Worm (Caenorhabditis elegans) whole organism, young adult: ENCODE results near the gene nhr-167.

Experiments used
- B0035.1 ChIP-seq: sonication (generic microtip); optimal IDR thresholded peaks from 2 replicates; lab custom pipeline; 2016; ENCODE audit warnings: missing genetic modification characterization, mild to moderate bottlenecking, missing compliant biosample characterization, missing genotype, missing genetic modification reagents
- B0261.1 ChIP-seq: sonication (generic microtip); optimal IDR thresholded peaks from 2 replicates; lab custom pipeline; 2016; ENCODE audit warnings: mild to moderate bottlenecking, missing genetic modification characterization, moderate library complexity, missing compliant biosample characterization
- C17E4.6 ChIP-seq: fragments of 200-800 bp; sonication (Bioruptor generic); IDR thresholded peaks from 2 replicates; pipeline ENCODE4 v1.3.6; 2022; ENCODE audit warnings: missing genetic modification reagents, missing genetic modification characterization, missing compliant biosample characterization
- F10E7.11 ChIP-seq: sonication (generic microtip); optimal IDR thresholded peaks from 2 replicates; lab custom pipeline; 2017; ENCODE audit warnings: mild to moderate bottlenecking, missing genetic modification characterization, moderate library complexity, missing compliant biosample characterization
- F23B12.7 ChIP-seq: sonication (generic microtip); optimal IDR thresholded peaks from 2 replicates; lab custom pipeline; 2017; ENCODE audit warnings: missing genetic modification characterization, mild to moderate bottlenecking, missing compliant biosample characterization, antibody characterized with exemption, moderate library complexity; ENCODE audit not compliant: insufficient read depth
- F57A8.1 ChIP-seq: fragments of 200-800 bp; sonication (Bioruptor generic); optimal IDR thresholded peaks from 2 replicates; lab custom pipeline; 2018; ENCODE audit warnings: mild to moderate bottlenecking, missing genetic modification characterization, moderate library complexity, missing compliant biosample characterization
- K12H6.12 ChIP-seq: fragments of 200-800 bp; sonication (Bioruptor generic); optimal IDR thresholded peaks from 2 replicates; lab custom pipeline; 2018; ENCODE audit warnings: mild to moderate bottlenecking, missing genetic modification characterization, missing compliant biosample characterization
- T26A5.8 ChIP-seq: sonication (generic microtip); optimal IDR thresholded peaks from 2 replicates; lab custom pipeline; 2016; ENCODE audit warnings: missing genetic modification characterization, missing compliant biosample characterization
- attf-5 ChIP-seq: fragments of 200-800 bp; sonication (Bioruptor generic); optimal IDR thresholded peaks from 2 replicates; lab custom pipeline; 2018; ENCODE audit warnings: mild to moderate bottlenecking, missing genetic modification characterization, missing compliant biosample characterization
- bed-1 ChIP-seq: fragments of 200-800 bp; sonication (Bioruptor generic); IDR thresholded peaks from 2 replicates; pipeline ENCODE4 v1.3.6; 2022; ENCODE audit warnings: missing genetic modification reagents, missing genetic modification characterization, missing compliant biosample characterization
- bed-2 ChIP-seq: fragments of 200-800 bp; sonication (Bioruptor generic); IDR thresholded peaks from 2 replicates; pipeline ENCODE4 v1.3.6; 2022; ENCODE audit warnings: missing genetic modification reagents, missing genetic modification characterization, missing compliant biosample characterization
- ccch-3 ChIP-seq: fragments of 200-800 bp; sonication (Bioruptor generic); optimal IDR thresholded peaks from 2 replicates; lab custom pipeline; 2018; ENCODE audit warnings: mild to moderate bottlenecking, missing genetic modification characterization, missing compliant biosample characterization
- ceh-100 ChIP-seq: fragments of 200-800 bp; sonication (Bioruptor generic); IDR thresholded peaks from 2 replicates; pipeline ENCODE4 v1.3.6; 2022; ENCODE audit warnings: missing genetic modification reagents, missing genetic modification characterization, missing compliant biosample characterization
- ceh-58 ChIP-seq: fragments of 200-800 bp; sonication (Bioruptor generic); IDR thresholded peaks from 2 replicates; pipeline ENCODE4 v1.3.6; 2022; ENCODE audit warnings: missing genetic modification characterization, missing compliant biosample characterization
- ceh-91 ChIP-seq: fragments of 200-800 bp; sonication (Bioruptor generic); IDR thresholded peaks from 2 replicates; pipeline ENCODE4 v1.3.6; 2022; ENCODE audit warnings: missing genetic modification reagents, missing genetic modification characterization, missing compliant biosample characterization
- efl-1 ChIP-seq: fragments of 150-350 bp; optimal IDR thresholded peaks from 2 replicates; lab custom pipeline; 2014; ENCODE audit warnings: missing biosample characterization, missing genetic modification reagents, missing genetic modification characterization
- egl-44 ChIP-seq: fragments of 200-800 bp; sonication (Bioruptor generic); IDR thresholded peaks from 2 replicates; pipeline ENCODE4 v1.3.6; 2022; ENCODE audit warnings: missing genetic modification reagents, missing genetic modification characterization, missing compliant biosample characterization
- egrh-3 ChIP-seq: fragments of 200-800 bp; sonication (Bioruptor generic); IDR thresholded peaks from 2 replicates; pipeline ENCODE4 v1.3.6; 2022; ENCODE audit warnings: missing genetic modification reagents, missing genetic modification characterization, missing compliant biosample characterization
- ekl-4 ChIP-seq: fragments of 200-800 bp; sonication (Bioruptor generic); IDR thresholded peaks from 2 replicates; pipeline ENCODE4 v1.3.6; 2022; ENCODE audit warnings: missing genetic modification reagents, missing genetic modification characterization, missing compliant biosample characterization
- ets-4 ChIP-seq: fragments of 200-800 bp; sonication (Bioruptor generic); optimal IDR thresholded peaks from 2 replicates; lab custom pipeline; 2018; ENCODE audit warnings: mild to moderate bottlenecking, missing genetic modification characterization, missing compliant biosample characterization
- gei-17 ChIP-seq: fragments of 200-800 bp; sonication (Bioruptor generic); optimal IDR thresholded peaks from 2 replicates; lab custom pipeline; 2018; ENCODE audit warnings: mild to moderate bottlenecking, missing genetic modification characterization, missing compliant biosample characterization
- hlh-12 ChIP-seq: sonication (generic microtip); optimal IDR thresholded peaks from 2 replicates; lab custom pipeline; 2016; ENCODE audit warnings: missing genetic modification characterization, missing compliant biosample characterization
- let-607 ChIP-seq, 2 experiments: fragments of 200-800 bp in 1 of 2; sonication (Bioruptor generic) in 1 of 2; sonication (generic microtip) in 1 of 2; optimal IDR thresholded peaks; 2 replicates each; lab custom pipeline; 2016 to 2018; ENCODE audit warnings: mild to moderate bottlenecking in 2 of 2, missing compliant biosample characterization in 2 of 2, missing genetic modification characterization in 2 of 2, moderate library complexity in 2 of 2, missing genotype in 1 of 2
- lin-26 ChIP-seq: fragments of 200-800 bp; sonication (Bioruptor generic); IDR thresholded peaks from 2 replicates; pipeline ENCODE4 v1.3.6; 2022; ENCODE audit warnings: missing genetic modification reagents, missing genetic modification characterization, missing compliant biosample characterization
- lin-54 ChIP-seq: fragments of 200-800 bp; sonication (Bioruptor generic); optimal IDR thresholded peaks from 2 replicates; lab custom pipeline; 2018; ENCODE audit warnings: mild to moderate bottlenecking, missing genetic modification characterization, missing compliant biosample characterization
- lsl-1 ChIP-seq: fragments of 200-800 bp; sonication (Bioruptor generic); optimal IDR thresholded peaks from 2 replicates; lab custom pipeline; 2018; ENCODE audit warnings: mild to moderate bottlenecking, missing genetic modification characterization, moderate library complexity, missing compliant biosample characterization
- madf-3 ChIP-seq: fragments of 200-800 bp; sonication (Bioruptor generic); IDR thresholded peaks from 2 replicates; pipeline ENCODE4 v1.3.6; 2022; ENCODE audit warnings: missing genetic modification reagents, missing genetic modification characterization, missing compliant biosample characterization
- madf-8 ChIP-seq: fragments of 200-800 bp; sonication (Bioruptor generic); conservative IDR thresholded peaks from 2 replicates; pipeline ENCODE4 v1.3.6; 2022; ENCODE audit warnings: missing genetic modification reagents, missing genetic modification characterization, missing compliant biosample characterization
- mcd-1 ChIP-seq: fragments of 200-800 bp; sonication (Bioruptor generic); IDR thresholded peaks from 2 replicates; pipeline ENCODE4 v1.3.6; 2022; ENCODE audit warnings: missing genetic modification reagents, missing genetic modification characterization, missing compliant biosample characterization
- mel-28 ChIP-seq: sonication (generic microtip); optimal IDR thresholded peaks from 2 replicates; lab custom pipeline; 2016; ENCODE audit warnings: borderline replicate concordance, mild to moderate bottlenecking, missing genetic modification characterization, missing compliant biosample characterization
- mxl-1 ChIP-seq: sonication (generic microtip); optimal IDR thresholded peaks from 2 replicates; lab custom pipeline; 2016; ENCODE audit warnings: missing genetic modification characterization, missing compliant biosample characterization
- nhr-179 ChIP-seq: sonication (generic microtip); optimal IDR thresholded peaks from 2 replicates; lab custom pipeline; 2016; ENCODE audit warnings: mild to moderate bottlenecking, missing genetic modification characterization, missing compliant biosample characterization
- nhr-80 ChIP-seq: sonication (generic microtip); optimal IDR thresholded peaks from 2 replicates; lab custom pipeline; 2016; ENCODE audit warnings: missing genetic modification characterization, missing compliant biosample characterization
- nhr-90 ChIP-seq: sonication (generic microtip); optimal IDR thresholded peaks from 2 replicates; lab custom pipeline; 2016; ENCODE audit warnings: missing genotype, mild to moderate bottlenecking, missing genetic modification characterization, missing compliant biosample characterization
- pha-4 ChIP-seq: fragments of 150-350 bp; sonication (generic microtip); optimal IDR thresholded peaks from 2 replicates; lab custom pipeline; 2014; ENCODE audit warnings: missing biosample characterization, missing genetic modification reagents, missing genetic modification characterization
- rcor-1 ChIP-seq: fragments of 200-800 bp; sonication (Bioruptor generic); IDR thresholded peaks from 2 replicates; pipeline ENCODE4 v1.3.6; 2022; ENCODE audit warnings: missing genetic modification reagents, missing genetic modification characterization, missing compliant biosample characterization
- snpc-3.4 ChIP-seq: sonication (generic microtip); optimal IDR thresholded peaks from 2 replicates; lab custom pipeline; 2017; ENCODE audit warnings: missing genetic modification characterization, mild to moderate bottlenecking, missing compliant biosample characterization, antibody characterized with exemption, moderate library complexity, missing genotype, missing genetic modification reagents
- somi-1 ChIP-seq: fragments of 200-800 bp; sonication (Bioruptor generic); optimal IDR thresholded peaks from 2 replicates; lab custom pipeline; 2018; ENCODE audit warnings: mild to moderate bottlenecking, missing genetic modification characterization, missing compliant biosample characterization
- sptf-2 ChIP-seq: fragments of 200-800 bp; sonication (Bioruptor generic); optimal IDR thresholded peaks from 2 replicates; lab custom pipeline; 2018; ENCODE audit warnings: mild to moderate bottlenecking, missing genetic modification characterization, missing compliant biosample characterization
- tbp1 ChIP-seq: fragments of 200-800 bp; sonication (Bioruptor generic); optimal IDR thresholded peaks from 2 replicates; lab custom pipeline; 2018; ENCODE audit warnings: mild to moderate bottlenecking, missing genetic modification characterization, missing compliant biosample characterization
- unc-62 ChIP-seq: fragments of 150-350 bp; optimal IDR thresholded peaks from 2 replicates; lab custom pipeline; 2014; ENCODE audit warnings: missing biosample characterization, missing genetic modification reagents, missing genetic modification characterization
- xnd-1 ChIP-seq: sonication (generic microtip); optimal IDR thresholded peaks from 2 replicates; lab custom pipeline; 2016; ENCODE audit warnings: missing genotype, missing genetic modification reagents, missing genetic modification characterization, missing compliant biosample characterization
- zfh-2 ChIP-seq: fragments of 200-800 bp; sonication (Bioruptor generic); conservative IDR thresholded peaks from 2 replicates; pipeline ENCODE4 v1.3.6; 2022; ENCODE audit warnings: missing genetic modification reagents, missing genetic modification characterization, missing compliant biosample characterization
- ztf-18 ChIP-seq: sonication (generic microtip); optimal IDR thresholded peaks from 2 replicates; lab custom pipeline; 2016; ENCODE audit warnings: missing genotype, mild to moderate bottlenecking, missing genetic modification characterization, missing compliant biosample characterization
- ztf-25 ChIP-seq: fragments of 200-800 bp; sonication (Bioruptor generic); IDR thresholded peaks from 2 replicates; pipeline ENCODE4 v1.3.6; 2022; ENCODE audit warnings: missing genetic modification reagents, missing genetic modification characterization, missing compliant biosample characterization
- ztf-28 ChIP-seq: fragments of 200-800 bp; sonication (Bioruptor generic); IDR thresholded peaks from 2 replicates; pipeline ENCODE4 v1.3.6; 2022; ENCODE audit warnings: missing genetic modification reagents, missing genetic modification characterization, missing compliant biosample characterization
- ztf-3 ChIP-seq: fragments of 200-800 bp; sonication (Bioruptor generic); optimal IDR thresholded peaks from 2 replicates; lab custom pipeline; 2018; ENCODE audit warnings: mild to moderate bottlenecking, missing genetic modification characterization, missing compliant biosample characterization

Gene nhr-167

ce11 chrX:12021446-12021845 lies 39.6 kb upstream of the nhr-167 start:
- TF ChIP-seq lin-54 (GFP tag; lab: Kevin White, UChicago), result no peak
- no peak for TF ChIP-seq B0035.1 (tag; lab: Kevin White, UChicago)
- no peak for TF ChIP-seq bed-2 (GFP tag; lab: Robert Waterston, UW)
- TF ChIP-seq K12H6.12 (tag; lab: Kevin White, UChicago), result no peak
- no peak for TF ChIP-seq xnd-1 (tag; lab: Kevin White, UChicago)
- no peak for TF ChIP-seq egl-44 (GFP tag; lab: Robert Waterston, UW)
- TF ChIP-seq ccch-3, result no peak
- no peak for TF ChIP-seq madf-8 (GFP tag; lab: Robert Waterston, UW)
- TF ChIP-seq B0261.1 (tag; lab: Kevin White, UChicago), result no peak
- no peak for TF ChIP-seq ztf-28 (GFP tag; lab: Robert Waterston, UW)
- no peak for TF ChIP-seq nhr-179
- no peak for TF ChIP-seq F57A8.1 (GFP tag; lab: Kevin White, UChicago)
- no peak for TF ChIP-seq ekl-4 (GFP tag; lab: Robert Waterston, UW)
- no peak for TF ChIP-seq zfh-2 (GFP tag; lab: Robert Waterston, UW)
- TF ChIP-seq let-607 (tag; optimal IDR thresholded peaks at IDR 0.05; lab: Kevin White, UChicago), result no peak

DNA sequence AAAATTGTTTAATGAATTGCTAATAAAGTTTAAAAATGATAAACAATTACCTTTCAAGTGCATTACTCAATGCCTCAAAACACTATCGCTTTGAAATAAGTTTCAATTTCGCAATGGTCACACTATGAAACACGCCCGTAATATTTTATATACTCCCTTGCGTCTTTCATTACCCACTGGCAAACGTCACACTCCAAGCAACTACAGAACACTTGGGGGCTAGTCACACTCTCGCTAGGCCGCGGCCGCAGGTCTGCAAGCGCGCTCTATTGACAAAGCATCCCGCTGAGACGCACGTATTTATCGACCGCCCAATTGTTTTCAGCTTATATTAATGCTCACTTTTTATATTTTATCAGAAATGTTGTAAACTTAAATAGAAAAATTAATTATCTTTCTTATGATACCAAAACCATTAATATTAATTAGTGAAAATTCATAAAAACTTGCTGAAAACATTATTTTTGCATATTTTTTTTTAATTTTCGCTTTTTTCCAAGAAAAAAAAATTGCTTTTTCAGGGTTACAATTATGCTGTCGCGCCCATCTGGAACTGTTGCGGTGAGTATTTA lies 36.1 kb upstream of the nhr-167 start, which contains the start of the genes nmat-1 and ucr-2.1:
TSS of gene nmat-1 (minus strand) at position 136 of the 572 bp plus-strand sequence.
TSS of gene ucr-2.1 (plus strand) at position 522 of the 572 bp plus-strand sequence.
- peak; percentile 98 for TF ChIP-seq mcd-1
- no peak for TF ChIP-seq sptf-2 (GFP tag; lab: Kevin White, UChicago)
- no peak for TF ChIP-seq somi-1
- peak; percentile 65 for TF ChIP-seq ztf-18 (tag; lab: Kevin White, UChicago)
- TF ChIP-seq tbp1 (GFP tag; lab: Kevin White, UChicago), result peak; percentile 45
- peak in 1 of 2 experiments; percentile 63 for TF ChIP-seq let-607 (tag; optimal IDR thresholded peaks at IDR 0.05; lab: Kevin White, UChicago)
- no peak for TF ChIP-seq mel-28 (tag; lab: Kevin White, UChicago)
- no peak for TF ChIP-seq unc-62 (GFP tag; lab: Kevin White, UChicago)
- 0 out of 2 replicates have a peak, but pooled peaks have one; percentile 20 for TF ChIP-seq egrh-3
- TF ChIP-seq lsl-1, result no peak
- TF ChIP-seq ztf-3, result no peak
- no peak for TF ChIP-seq lin-26
- no peak for TF ChIP-seq ceh-91
- TF ChIP-seq snpc-3.4 (tag; lab: Kevin White, UChicago), result no peak
- no peak for TF ChIP-seq bed-1 (GFP tag; lab: Robert Waterston, UW)
- TF ChIP-seq gei-17, result peak; percentile 7
- no peak for TF ChIP-seq egl-44 (GFP tag; lab: Robert Waterston, UW)
- no peak for TF ChIP-seq nhr-179
- TF ChIP-seq pha-4 (tag; lab: Kevin White, UChicago), result no peak
- TF ChIP-seq ceh-58, result no peak
- TF ChIP-seq F23B12.7 (tag; lab: Kevin White, UChicago), result peak; percentile 41
- no peak for TF ChIP-seq B0035.1 (tag; lab: Kevin White, UChicago)
- TF ChIP-seq ztf-25, result no peak
- peak; percentile 44 for TF ChIP-seq nhr-90 (tag; lab: Kevin White, UChicago)
- no peak for TF ChIP-seq madf-3 (GFP tag; lab: Robert Waterston, UW)
- TF ChIP-seq rcor-1 (GFP tag; lab: Robert Waterston, UW), result no peak
- TF ChIP-seq T26A5.8 (tag; lab: Kevin White, UChicago), result no peak
- peak; percentile 34 for TF ChIP-seq ets-4 (GFP tag; lab: Kevin White, UChicago)
- no peak for TF ChIP-seq ceh-100 (GFP tag; lab: Robert Waterston, UW)
- peak; percentile 97 for TF ChIP-seq nhr-80 (tag; lab: Kevin White, UChicago)
- TF ChIP-seq mxl-1, result no peak
- TF ChIP-seq F10E7.11 (tag; lab: Kevin White, UChicago), result no peak
- TF ChIP-seq hlh-12 (tag; lab: Kevin White, UChicago), result no peak
- TF ChIP-seq C17E4.6 (GFP tag; lab: Robert Waterston, UW), result no peak
- no peak for TF ChIP-seq efl-1
- TF ChIP-seq attf-5 (GFP tag; lab: Kevin White, UChicago), result peak; percentile 90
